Worm (Caenorhabditis elegans) whole organism, young adult: Measurements from ENCODE around the gene F35C5.1.

ENCODE experiments used
- B0035.1 ChIP-seq: sonication (generic microtip); optimal IDR thresholded peaks from 2 replicates; lab custom pipeline; 2016; ENCODE audit warnings: missing genetic modification characterization, mild to moderate bottlenecking, missing compliant biosample characterization, missing genotype, missing genetic modification reagents
- B0261.1 ChIP-seq: sonication (generic microtip); optimal IDR thresholded peaks from 2 replicates; lab custom pipeline; 2016; ENCODE audit warnings: mild to moderate bottlenecking, missing genetic modification characterization, moderate library complexity, missing compliant biosample characterization
- F22D6.2 ChIP-seq: sonication (generic microtip); optimal IDR thresholded peaks from 2 replicates; lab custom pipeline; 2016; ENCODE audit warnings: mild to moderate bottlenecking, missing genetic modification characterization, missing compliant biosample characterization
- F33H1.4 ChIP-seq: fragments of 200-800 bp; sonication (Bioruptor generic); IDR thresholded peaks from 2 replicates; pipeline ENCODE4 v1.3.6; 2022; ENCODE audit warnings: missing genetic modification reagents, missing genetic modification characterization, missing compliant biosample characterization
- F37B4.10 ChIP-seq: fragments of 200-800 bp; sonication (Bioruptor generic); IDR thresholded peaks from 2 replicates; pipeline ENCODE4 v1.3.6; 2022; ENCODE audit warnings: missing genetic modification characterization, missing compliant biosample characterization
- F39B2.1 ChIP-seq: fragments of 200-800 bp; sonication (Bioruptor generic); IDR thresholded peaks from 2 replicates; pipeline ENCODE4 v1.3.6; 2022; ENCODE audit warnings: missing genetic modification reagents, missing genetic modification characterization, missing compliant biosample characterization
- F57C9.4 ChIP-seq: sonication (generic microtip); optimal IDR thresholded peaks from 2 replicates; lab custom pipeline; 2017; ENCODE audit warnings: mild to moderate bottlenecking, missing genetic modification characterization, missing compliant biosample characterization
- K12H6.12 ChIP-seq: fragments of 200-800 bp; sonication (Bioruptor generic); optimal IDR thresholded peaks from 2 replicates; lab custom pipeline; 2018; ENCODE audit warnings: mild to moderate bottlenecking, missing genetic modification characterization, missing compliant biosample characterization
- T26A5.8 ChIP-seq: sonication (generic microtip); optimal IDR thresholded peaks from 2 replicates; lab custom pipeline; 2016; ENCODE audit warnings: missing genetic modification characterization, missing compliant biosample characterization
- Y53G8AR.9 ChIP-seq: fragments of 200-800 bp; sonication (Bioruptor generic); conservative IDR thresholded peaks from 2 replicates; pipeline ENCODE4 v1.3.6; 2022; ENCODE audit warnings: missing genetic modification reagents, missing genetic modification characterization, missing compliant biosample characterization
- Y79H2A.3 ChIP-seq: fragments of 200-800 bp; sonication (Bioruptor generic); conservative IDR thresholded peaks from 2 replicates; pipeline ENCODE4 v1.3.6; 2022; ENCODE audit warnings: missing genetic modification reagents, missing genetic modification characterization, missing compliant biosample characterization
- Y95B8A.8 ChIP-seq: fragments of 200-800 bp; sonication (Bioruptor generic); IDR thresholded peaks from 2 replicates; pipeline ENCODE4 v1.3.6; 2022; ENCODE audit warnings: missing genetic modification reagents, missing genetic modification characterization, missing compliant biosample characterization
- ama-1 ChIP-seq, 3 experiments: fragments of 150-350 bp in 1 of 3; sonication (generic microtip) in 2 of 3; optimal IDR thresholded peaks; 2 replicates each; lab custom pipeline; 2014 to 2018; ENCODE audit warnings: missing biosample characterization in 2 of 3, missing genetic modification characterization in 2 of 3, missing genetic modification reagents in 2 of 3
- atf-7 ChIP-seq: sonication (generic microtip); optimal IDR thresholded peaks from 2 replicates; lab custom pipeline; 2017; ENCODE audit warnings: mild to moderate bottlenecking, missing genetic modification characterization, missing compliant biosample characterization
- attf-5 ChIP-seq: fragments of 200-800 bp; sonication (Bioruptor generic); optimal IDR thresholded peaks from 2 replicates; lab custom pipeline; 2018; ENCODE audit warnings: mild to moderate bottlenecking, missing genetic modification characterization, missing compliant biosample characterization
- ccch-3 ChIP-seq: fragments of 200-800 bp; sonication (Bioruptor generic); optimal IDR thresholded peaks from 2 replicates; lab custom pipeline; 2018; ENCODE audit warnings: mild to moderate bottlenecking, missing genetic modification characterization, missing compliant biosample characterization
- ceh-91 ChIP-seq: fragments of 200-800 bp; sonication (Bioruptor generic); IDR thresholded peaks from 2 replicates; pipeline ENCODE4 v1.3.6; 2022; ENCODE audit warnings: missing genetic modification reagents, missing genetic modification characterization, missing compliant biosample characterization
- die-1 ChIP-seq: sonication (generic microtip); optimal IDR thresholded peaks from 2 replicates; lab custom pipeline; 2016; ENCODE audit warnings: missing genotype, mild to moderate bottlenecking, missing genetic modification characterization, missing compliant biosample characterization
- dpff-1 ChIP-seq: sonication (generic microtip); optimal IDR thresholded peaks from 2 replicates; lab custom pipeline; 2017; ENCODE audit warnings: mild to moderate bottlenecking, missing genetic modification characterization, missing compliant biosample characterization
- egrh-3 ChIP-seq: fragments of 200-800 bp; sonication (Bioruptor generic); IDR thresholded peaks from 2 replicates; pipeline ENCODE4 v1.3.6; 2022; ENCODE audit warnings: missing genetic modification reagents, missing genetic modification characterization, missing compliant biosample characterization
- ekl-4 ChIP-seq: fragments of 200-800 bp; sonication (Bioruptor generic); IDR thresholded peaks from 2 replicates; pipeline ENCODE4 v1.3.6; 2022; ENCODE audit warnings: missing genetic modification reagents, missing genetic modification characterization, missing compliant biosample characterization
- hlh-26 ChIP-seq: fragments of 200-800 bp; sonication (Bioruptor generic); conservative IDR thresholded peaks from 2 replicates; pipeline ENCODE4 v1.3.6; 2022; ENCODE audit warnings: missing genetic modification reagents, missing genetic modification characterization, missing compliant biosample characterization
- lsl-1 ChIP-seq: fragments of 200-800 bp; sonication (Bioruptor generic); optimal IDR thresholded peaks from 2 replicates; lab custom pipeline; 2018; ENCODE audit warnings: mild to moderate bottlenecking, missing genetic modification characterization, moderate library complexity, missing compliant biosample characterization
- mcd-1 ChIP-seq: fragments of 200-800 bp; sonication (Bioruptor generic); IDR thresholded peaks from 2 replicates; pipeline ENCODE4 v1.3.6; 2022; ENCODE audit warnings: missing genetic modification reagents, missing genetic modification characterization, missing compliant biosample characterization
- mel-28 ChIP-seq: sonication (generic microtip); optimal IDR thresholded peaks from 2 replicates; lab custom pipeline; 2016; ENCODE audit warnings: borderline replicate concordance, mild to moderate bottlenecking, missing genetic modification characterization, missing compliant biosample characterization
- nfya-1 ChIP-seq: sonication (generic microtip); optimal IDR thresholded peaks from 2 replicates; lab custom pipeline; 2017; ENCODE audit warnings: antibody characterized with exemption, missing compliant biosample characterization, missing genetic modification characterization, borderline replicate concordance; ENCODE audit not compliant: insufficient read depth
- nfya-2 ChIP-seq: fragments of 200-800 bp; sonication (Bioruptor generic); IDR thresholded peaks from 2 replicates; pipeline ENCODE4 v1.3.6; 2022; ENCODE audit warnings: missing genetic modification reagents, missing genetic modification characterization, missing compliant biosample characterization
- nhr-80 ChIP-seq: sonication (generic microtip); optimal IDR thresholded peaks from 2 replicates; lab custom pipeline; 2016; ENCODE audit warnings: missing genetic modification characterization, missing compliant biosample characterization
- nhr-90 ChIP-seq: sonication (generic microtip); optimal IDR thresholded peaks from 2 replicates; lab custom pipeline; 2016; ENCODE audit warnings: missing genotype, mild to moderate bottlenecking, missing genetic modification characterization, missing compliant biosample characterization
- pbrm-1 ChIP-seq: fragments of 200-800 bp; sonication (Bioruptor generic); IDR thresholded peaks from 2 replicates; pipeline ENCODE4 v1.3.6; 2022; ENCODE audit warnings: missing genetic modification reagents, missing genetic modification characterization, missing compliant biosample characterization
- pha-4 ChIP-seq: fragments of 150-350 bp; sonication (generic microtip); optimal IDR thresholded peaks from 2 replicates; lab custom pipeline; 2014; ENCODE audit warnings: missing biosample characterization, missing genetic modification reagents, missing genetic modification characterization
- repo-1 ChIP-seq: sonication (generic microtip); optimal IDR thresholded peaks from 2 replicates; lab custom pipeline; 2017; ENCODE audit warnings: mild to moderate bottlenecking, missing genetic modification characterization, missing compliant biosample characterization
- rpc-1 ChIP-seq, 2 experiments: fragments of 150-350 bp in 1 of 2; sonication (generic microtip) in 1 of 2; optimal IDR thresholded peaks; 2 replicates each; lab custom pipeline; 2014 to 2018; ENCODE audit warnings: missing biosample characterization in 1 of 2, missing genetic modification characterization in 1 of 2, missing genetic modification reagents in 1 of 2, missing genotype in 1 of 2
- snpc-3.4 ChIP-seq: sonication (generic microtip); optimal IDR thresholded peaks from 2 replicates; lab custom pipeline; 2017; ENCODE audit warnings: missing genetic modification characterization, mild to moderate bottlenecking, missing compliant biosample characterization, antibody characterized with exemption, moderate library complexity, missing genotype, missing genetic modification reagents
- tbp1 ChIP-seq: fragments of 200-800 bp; sonication (Bioruptor generic); optimal IDR thresholded peaks from 2 replicates; lab custom pipeline; 2018; ENCODE audit warnings: mild to moderate bottlenecking, missing genetic modification characterization, missing compliant biosample characterization
- tlf-1 ChIP-seq: fragments of 200-800 bp; sonication (Bioruptor generic); optimal IDR thresholded peaks from 2 replicates; lab custom pipeline; 2018; ENCODE audit warnings: mild to moderate bottlenecking, missing genetic modification characterization, missing compliant biosample characterization
- unc-130 ChIP-seq: sonication (generic microtip); optimal IDR thresholded peaks from 2 replicates; lab custom pipeline; 2016; ENCODE audit warnings: missing genetic modification reagents, missing genetic modification characterization, missing compliant biosample characterization
- unc-62 ChIP-seq: fragments of 150-350 bp; optimal IDR thresholded peaks from 2 replicates; lab custom pipeline; 2014; ENCODE audit warnings: missing biosample characterization, missing genetic modification reagents, missing genetic modification characterization
- xnd-1 ChIP-seq: sonication (generic microtip); optimal IDR thresholded peaks from 2 replicates; lab custom pipeline; 2016; ENCODE audit warnings: missing genotype, missing genetic modification reagents, missing genetic modification characterization, missing compliant biosample characterization
- ztf-18 ChIP-seq: sonication (generic microtip); optimal IDR thresholded peaks from 2 replicates; lab custom pipeline; 2016; ENCODE audit warnings: missing genotype, mild to moderate bottlenecking, missing genetic modification characterization, missing compliant biosample characterization
- ztf-25 ChIP-seq: fragments of 200-800 bp; sonication (Bioruptor generic); IDR thresholded peaks from 2 replicates; pipeline ENCODE4 v1.3.6; 2022; ENCODE audit warnings: missing genetic modification reagents, missing genetic modification characterization, missing compliant biosample characterization
- ztf-26 ChIP-seq: sonication (generic microtip); optimal IDR thresholded peaks from 2 replicates; lab custom pipeline; 2017; ENCODE audit warnings: missing genetic modification characterization, missing compliant biosample characterization

The F35C5.1 gene

DNA sequence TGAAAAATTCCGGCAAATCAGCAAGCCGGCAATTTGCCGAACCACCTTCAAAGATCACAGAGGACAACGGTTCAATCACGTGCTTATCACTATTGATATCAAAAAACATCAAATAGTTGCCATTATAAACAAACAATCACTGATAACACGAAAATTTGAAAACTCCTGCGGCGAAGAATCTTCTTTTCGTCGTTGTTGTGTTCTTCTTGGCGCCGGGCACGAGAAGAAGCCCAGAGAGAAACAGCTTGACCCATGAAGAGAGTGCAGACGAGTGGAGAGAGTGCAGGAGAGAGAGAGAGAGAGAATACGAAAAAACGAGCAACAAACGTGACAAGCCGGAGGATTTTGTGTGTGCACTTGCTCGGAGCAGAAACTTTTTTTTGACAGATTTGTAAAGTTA lies 1.9 kb upstream of the F35C5.1 start (continued):
- TF ChIP-seq tbp1 (GFP tag; lab: Kevin White, UChicago) (peak; percentile 62), hlh-26 (GFP tag; lab: Robert Waterston, UW) (no peak), ceh-91 (no peak), T26A5.8 (tag; lab: Kevin White, UChicago) (no peak), repo-1 (peak; percentile 24), ccch-3 (GFP tag; lab: Kevin White, UChicago) (no peak), ztf-25 (GFP tag; lab: Robert Waterston, UW) (no peak), unc-62 (no peak), dpff-1 (tag; lab: Kevin White, UChicago) (no peak), snpc-3.4 (tag; lab: Kevin White, UChicago) (no peak), nfya-2 (GFP tag; lab: Robert Waterston, UW) (no peak), ztf-18 (tag; lab: Kevin White, UChicago) (no peak), mcd-1 (GFP tag; lab: Robert Waterston, UW) (0 out of 2 replicates have a peak, but pooled peaks have one; percentile 22), tlf-1 (GFP tag; lab: Kevin White, UChicago) (peak; percentile 40), xnd-1 (tag; lab: Kevin White, UChicago) (no peak), unc-130 (no peak), Y53G8AR.9 (GFP tag; lab: Robert Waterston, UW) (no peak), pha-4 (tag; lab: Kevin White, UChicago) (no peak), F37B4.10 (GFP tag; lab: Robert Waterston, UW) (no peak), ekl-4 (GFP tag; lab: Robert Waterston, UW) (no peak), F57C9.4 (tag; lab: Kevin White, UChicago) (no peak), mel-28 (tag; lab: Kevin White, UChicago) (no peak), F33H1.4 (GFP tag; lab: Robert Waterston, UW) (no peak), ztf-26 (tag; lab: Kevin White, UChicago) (peak; percentile 23), pbrm-1 (GFP tag; lab: Robert Waterston, UW) (no peak), B0035.1 (tag; lab: Kevin White, UChicago) (no peak), nfya-1 (tag; lab: Kevin White, UChicago) (no peak), ama-1 (optimal IDR thresholded peaks at IDR 0.05; lab: Kevin White, UChicago) (peak; percentile 28), ama-1 (GFP tag; optimal IDR thresholded peaks at IDR 0.05; lab: Kevin White, UChicago) (no peak)

- TF ChIP-seq Y95B8A.8 (GFP tag; lab: Robert Waterston, UW), result no peak
- no peak for TF ChIP-seq Y79H2A.3 (GFP tag; lab: Robert Waterston, UW)
- peak; percentile 24; the same call in 1 of the 2 replicates for TF ChIP-seq egrh-3 (GFP tag; lab: Robert Waterston, UW)
- TF ChIP-seq die-1 (tag; lab: Kevin White, UChicago), result no peak
- no peak for TF ChIP-seq pha-4 (tag; lab: Kevin White, UChicago)
- no peak for TF ChIP-seq ztf-18 (tag; lab: Kevin White, UChicago)
- no peak for TF ChIP-seq attf-5 (GFP tag; lab: Kevin White, UChicago)
- TF ChIP-seq lsl-1 (GFP tag; lab: Kevin White, UChicago), result no peak
- TF ChIP-seq F39B2.1 (GFP tag; lab: Robert Waterston, UW), result no peak
- no peak for TF ChIP-seq B0035.1 (tag; lab: Kevin White, UChicago)
- no peak for TF ChIP-seq K12H6.12
- TF ChIP-seq tbp1 (GFP tag; lab: Kevin White, UChicago), result peak; percentile 36
- peak; percentile 49 for TF ChIP-seq nhr-80
- no peak for TF ChIP-seq F22D6.2 (tag; lab: Kevin White, UChicago)
- no peak for TF ChIP-seq B0261.1 (tag; lab: Kevin White, UChicago)
- TF ChIP-seq nfya-1 (tag; lab: Kevin White, UChicago), result no peak
- no peak for TF ChIP-seq nhr-90 (tag; lab: Kevin White, UChicago)
- TF ChIP-seq rpc-1 (optimal IDR thresholded peaks at IDR 0.05; lab: Kevin White, UChicago), result no peak
- no peak for TF ChIP-seq rpc-1 (tag; optimal IDR thresholded peaks at IDR 0.05; lab: Kevin White, UChicago)
- no peak for TF ChIP-seq ama-1 (optimal IDR thresholded peaks at IDR 0.05; lab: Kevin White, UChicago)
- TF ChIP-seq ama-1 (GFP tag; optimal IDR thresholded peaks at IDR 0.05; lab: Kevin White, UChicago), result no peak
- TF ChIP-seq atf-7, result no peak
- no peak for TF ChIP-seq F37B4.10 (GFP tag; lab: Robert Waterston, UW)
Observed at ce11 chrII:12879758-12880157, 846 bp upstream of the F35C5.1 start.
